Fruit fly (Drosophila melanogaster) whole organism, embryonic: ENCODE measurements around the gene CG45544.

Experiments used
- Adf1 ChIP-seq: fragments of 200-800 bp; sonication (Bioruptor generic); IDR thresholded peaks from 2 replicates; pipeline ENCODE4 v1.3.6; 2022; ENCODE audit warnings: missing biosample characterization, missing genetic modification characterization
- Aef1 ChIP-seq: fragments of 200-800 bp; sonication (Bioruptor generic); IDR thresholded peaks from 3 replicates; pipeline ENCODE4 v1.3.6; 2022; ENCODE audit warnings: missing biosample characterization, missing genetic modification characterization
- Atf3 ChIP-seq: fragments of 200-800 bp; sonication (Bioruptor generic); optimal IDR thresholded peaks from 3 replicates; lab custom pipeline; 2016; ENCODE audit warnings: missing biosample characterization, missing genetic modification characterization
- Blimp-1 ChIP-seq: fragments of 200-800 bp; sonication (Bioruptor generic); optimal IDR thresholded peaks from 3 replicates; lab custom pipeline; 2018; ENCODE audit warnings: missing biosample characterization, missing genetic modification characterization, mild to moderate bottlenecking, moderate library complexity, missing genetic modification reagents
- CG10431 ChIP-seq: fragments of 200-800 bp; sonication (Bioruptor generic); optimal IDR thresholded peaks from 3 replicates; lab custom pipeline; 2018; ENCODE audit warnings: missing biosample characterization, mild to moderate bottlenecking, missing genetic modification characterization
- CG11695 ChIP-seq: fragments of 200-800 bp; sonication (Bioruptor generic); IDR thresholded peaks from 3 replicates; pipeline ENCODE4 v1.3.6; 2022; ENCODE audit warnings: missing biosample characterization, missing genetic modification characterization
- CG14014 ChIP-seq: fragments of 200-800 bp; sonication (Bioruptor generic); IDR thresholded peaks from 2 replicates; pipeline ENCODE4 v1.3.6; 2022; ENCODE audit warnings: missing biosample characterization, missing genetic modification characterization
- CG15696 ChIP-seq: fragments of 200-800 bp; sonication (Bioruptor generic); optimal IDR thresholded peaks from 2 replicates; lab custom pipeline; 2019; ENCODE audit warnings: missing biosample characterization, mild to moderate bottlenecking, missing genetic modification characterization, moderate library complexity
- CG16779 ChIP-seq: fragments of 200-800 bp; sonication (Bioruptor generic); IDR thresholded peaks from 2 replicates; pipeline ENCODE4 v1.3.6; 2022; ENCODE audit warnings: missing biosample characterization, missing genetic modification characterization
- CG17186 ChIP-seq: fragments of 200-800 bp; sonication (Bioruptor generic); optimal IDR thresholded peaks from 3 replicates; lab custom pipeline; 2017; ENCODE audit warnings: missing biosample characterization, missing genetic modification reagents, missing genetic modification characterization
- CG17361 ChIP-seq: fragments of 200-800 bp; sonication (Bioruptor generic); IDR thresholded peaks from 3 replicates; pipeline ENCODE4 v1.3.6; 2022; ENCODE audit warnings: missing biosample characterization, missing genetic modification characterization
- CG18599 ChIP-seq: fragments of 200-800 bp; sonication (Bioruptor generic); optimal IDR thresholded peaks from 3 replicates; lab custom pipeline; 2017; ENCODE audit warnings: missing biosample characterization, missing genetic modification characterization, mild to moderate bottlenecking, moderate library complexity, missing genetic modification reagents
- CG2116 ChIP-seq: fragments of 200-800 bp; sonication (Bioruptor generic); optimal IDR thresholded peaks from 3 replicates; lab custom pipeline; 2018; ENCODE audit warnings: missing biosample characterization, mild to moderate bottlenecking, missing genetic modification characterization
- CG2202 ChIP-seq: fragments of 200-800 bp; sonication (Bioruptor generic); optimal IDR thresholded peaks from 2 replicates; lab custom pipeline; 2018; ENCODE audit warnings: missing biosample characterization, mild to moderate bottlenecking, missing genetic modification characterization
- CG5180 ChIP-seq: fragments of 200-800 bp; sonication (Bioruptor generic); optimal IDR thresholded peaks from 3 replicates; lab custom pipeline; 2017; ENCODE audit warnings: missing biosample characterization, missing genetic modification characterization, mild to moderate bottlenecking, moderate library complexity, missing genetic modification reagents
- CG7987 ChIP-seq: fragments of 200-800 bp; sonication (Bioruptor generic); optimal IDR thresholded peaks from 2 replicates; lab custom pipeline; 2018; ENCODE audit warnings: missing biosample characterization, mild to moderate bottlenecking, missing genetic modification characterization, moderate library complexity
- CG8281 ChIP-seq: fragments of 200-800 bp; sonication (Bioruptor generic); optimal IDR thresholded peaks from 2 replicates; lab custom pipeline; 2018; ENCODE audit warnings: missing biosample characterization, mild to moderate bottlenecking, missing genetic modification characterization, moderate library complexity
- CG9876 ChIP-seq: fragments of 200-800 bp; sonication (Bioruptor generic); optimal IDR thresholded peaks from 2 replicates; lab custom pipeline; 2016; ENCODE audit warnings: missing biosample characterization, missing genetic modification characterization
- D ChIP-seq, 2 experiments: fragments of 200-800 bp in 1 of 2; fragments of >200 bp in 1 of 2; sonication (Bioruptor generic) in 1 of 2; optimal IDR thresholded peaks; 2 replicates in 1 of 2; 3 replicates in 1 of 2; lab custom pipeline; 2017; ENCODE audit warnings: mild to moderate bottlenecking in 1 of 2, missing biosample characterization in 1 of 2, missing genetic modification characterization in 1 of 2, missing genetic modification reagents in 1 of 2
- D19A ChIP-seq: fragments of 200-800 bp; optimal IDR thresholded peaks from 3 replicates; lab custom pipeline; 2019; ENCODE audit warnings: missing biosample characterization, mild to moderate bottlenecking, missing genetic modification characterization, moderate library complexity
- Fer2 ChIP-seq: fragments of 200-800 bp; sonication (Bioruptor generic); optimal IDR thresholded peaks from 2 replicates; lab custom pipeline; 2018; ENCODE audit warnings: missing biosample characterization, mild to moderate bottlenecking, missing genetic modification characterization, moderate library complexity
- HLH54F ChIP-seq: fragments of 200-800 bp; sonication (Bioruptor generic); optimal IDR thresholded peaks from 3 replicates; lab custom pipeline; 2016; ENCODE audit warnings: missing biosample characterization, missing genetic modification characterization
- Mad ChIP-seq: fragments of 200-800 bp; sonication (Bioruptor generic); optimal IDR thresholded peaks from 2 replicates; lab custom pipeline; 2016; ENCODE audit warnings: missing biosample characterization, missing genetic modification characterization
- Ptx1 ChIP-seq: fragments of 200-800 bp; sonication (Bioruptor generic); IDR thresholded peaks from 2 replicates; pipeline ENCODE4 v1.3.6; 2022; ENCODE audit warnings: missing biosample characterization, missing genetic modification characterization
- Sry-β ChIP-seq: fragments of 200-800 bp; sonication (Bioruptor generic); optimal IDR thresholded peaks from 2 replicates; lab custom pipeline; 2018; ENCODE audit warnings: missing biosample characterization, mild to moderate bottlenecking, missing genetic modification characterization, moderate library complexity
- az2 ChIP-seq: fragments of 200-800 bp; sonication (Bioruptor generic); optimal IDR thresholded peaks from 3 replicates; lab custom pipeline; 2016; ENCODE audit warnings: missing biosample characterization, missing genetic modification characterization
- bab2 ChIP-seq: fragments of 200-800 bp; sonication (Bioruptor generic); optimal IDR thresholded peaks from 2 replicates; lab custom pipeline; 2016; ENCODE audit warnings: missing biosample characterization, missing genetic modification characterization
- chm ChIP-seq: fragments of 200-800 bp; sonication (Bioruptor generic); IDR thresholded peaks from 2 replicates; pipeline ENCODE4 v1.3.6; 2022; ENCODE audit warnings: missing biosample characterization, missing genetic modification characterization
- gcm2 ChIP-seq: fragments of 200-800 bp; sonication (Bioruptor generic); optimal IDR thresholded peaks from 2 replicates; lab custom pipeline; 2016; ENCODE audit warnings: missing biosample characterization, missing genetic modification characterization
- inv ChIP-seq: fragments of 200-800 bp; sonication (Bioruptor generic); IDR thresholded peaks from 2 replicates; pipeline ENCODE4 v1.3.6; 2022; ENCODE audit warnings: missing biosample characterization, missing genetic modification characterization; ENCODE audit not compliant: partially characterized antibody
- jing ChIP-seq: fragments of 200-800 bp; sonication (Bioruptor generic); optimal IDR thresholded peaks from 2 replicates; lab custom pipeline; 2018; ENCODE audit warnings: missing biosample characterization, mild to moderate bottlenecking, missing genetic modification characterization
- nom ChIP-seq: fragments of 200-800 bp; sonication (Bioruptor generic); optimal IDR thresholded peaks from 2 replicates; lab custom pipeline; 2017; ENCODE audit warnings: missing biosample characterization, missing genetic modification characterization, mild to moderate bottlenecking, moderate library complexity, missing genetic modification reagents
- onecut ChIP-seq: fragments of 200-800 bp; sonication (Bioruptor generic); IDR thresholded peaks from 2 replicates; pipeline ENCODE4 v1.3.6; 2022; ENCODE audit warnings: missing biosample characterization, missing genetic modification characterization
- otp ChIP-seq: fragments of 200-800 bp; sonication (Bioruptor generic); IDR thresholded peaks from 3 replicates; pipeline ENCODE4, ENCODE4 v1.3.6; 2022; ENCODE audit warnings: missing biosample characterization, missing genetic modification characterization
- salm ChIP-seq: fragments of 200-800 bp; sonication (Bioruptor generic); optimal IDR thresholded peaks from 2 replicates; lab custom pipeline; 2018; ENCODE audit warnings: missing biosample characterization, mild to moderate bottlenecking, missing genetic modification characterization
- tll ChIP-seq, 2 experiments: fragments of 200-800 bp in 1 of 2; fragments of >200 bp in 1 of 2; sonication (Bioruptor generic) in 1 of 2; optimal IDR thresholded peaks; 2 replicates each; lab custom pipeline; 2017 to 2019; ENCODE audit warnings: missing biosample characterization in 2 of 2, missing genetic modification characterization in 2 of 2, mild to moderate bottlenecking in 1 of 2, moderate library complexity in 1 of 2
- usp ChIP-seq: fragments of >200 bp; optimal IDR thresholded peaks from 2 replicates; lab custom pipeline; 2017; ENCODE audit warnings: missing biosample characterization, missing genetic modification characterization
- wdn ChIP-seq: fragments of 200-800 bp; sonication (Bioruptor generic); IDR thresholded peaks from 2 replicates; pipeline ENCODE4 v1.3.6; 2022; ENCODE audit warnings: missing biosample characterization, missing genetic modification characterization

CG45544 gene

dm6 chr3R:29290588-29291530 lies 34.6 kb downstream of the CG45544 start (continued):
- TF ChIP-seq gcm2 (GFP tag; lab: Kevin White, UChicago) (no peak), CG18599 (GFP tag; lab: Kevin White, UChicago) (peak; percentile 2), Atf3 (GFP tag; lab: Kevin White, UChicago) (no peak), CG8281 (no peak), nom (GFP tag; lab: Kevin White, UChicago) (peak; percentile 37), salm (no peak), wdn (GFP tag; lab: Robert Waterston, UW) (no peak), CG10431 (no peak), CG15696 (tag; lab: Kevin White, UChicago) (peak; percentile 17), chm (GFP tag; lab: Robert Waterston, UW) (no peak), CG2116 (GFP tag; lab: Kevin White, UChicago) (no peak)
- TF ChIP-seq, all 482 proteins: peak for 51

- TF ChIP-seq D19A (tag; lab: Kevin White, UChicago) (peak; percentile 90), az2 (GFP tag; lab: Kevin White, UChicago) (no peak), jing (GFP tag; lab: Kevin White, UChicago) (no peak), inv (GFP tag; lab: Robert Waterston, UW) (no peak)
These were observed 35.6 kb downstream of the CG45544 start for dm6 chr3R:29291932-29292331.

DNA sequence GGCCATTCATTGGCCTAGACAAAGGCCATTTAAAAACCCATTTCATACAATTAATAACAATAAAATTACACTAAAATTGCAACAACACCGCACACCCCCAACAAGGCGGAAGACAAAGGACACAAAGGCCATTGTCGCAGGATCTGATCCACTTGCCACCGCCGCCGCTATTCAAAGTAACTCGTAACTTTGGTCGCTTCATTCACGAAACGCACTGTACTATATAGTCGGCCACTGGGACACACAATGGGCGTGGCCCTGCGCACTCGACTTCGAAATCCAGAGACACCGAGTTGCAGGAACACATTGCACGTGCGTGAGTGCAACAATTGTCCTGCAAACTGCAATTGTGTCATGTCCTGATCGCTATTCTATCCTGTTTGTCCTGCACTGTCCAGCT lies 37.2 kb downstream of the CG45544 start:
- TF ChIP-seq onecut (GFP tag; lab: Robert Waterston, UW) (no peak), CG2202 (tag; lab: Kevin White, UChicago) (no peak), CG11695 (peak; percentile 71), CG14014 (GFP tag; lab: Robert Waterston, UW) (no peak), CG5180 (no peak), D (optimal IDR thresholded peaks at IDR 0.05; lab: Kevin White, UChicago) (peak; percentile 92), D (GFP tag; optimal IDR thresholded peaks at IDR 0.05; lab: Kevin White, UChicago) (no peak), Mad (GFP tag; lab: Kevin White, UChicago) (no peak), CG17361 (no peak), CG17186 (GFP tag; lab: Kevin White, UChicago) (no peak), Sry-β (GFP tag; lab: Kevin White, UChicago) (no peak), Adf1 (GFP tag; lab: Robert Waterston, UW) (no peak), Ptx1 (GFP tag; lab: Robert Waterston, UW) (no peak), Fer2 (tag; lab: Kevin White, UChicago) (no peak), salm (no peak), CG9876 (no peak), Blimp-1 (GFP tag; lab: Kevin White, UChicago) (no peak), CG7987 (GFP tag; lab: Kevin White, UChicago) (no peak), HLH54F (GFP tag; lab: Kevin White, UChicago) (no peak), tll (GFP tag; optimal IDR thresholded peaks at IDR 0.05; lab: Kevin White, UChicago) (peak in 1 of 2 experiments; percentile 39), bab2 (GFP tag; lab: Kevin White, UChicago) (no peak), CG16779 (GFP tag; lab: Robert Waterston, UW) (no peak), otp (GFP tag; lab: Robert Waterston, UW) (no peak), usp (GFP tag; lab: Kevin White, UChicago) (no peak), Aef1 (no peak)
